Fruit fly (Drosophila melanogaster): Measurements from ENCODE around the gene CG17129.

CG17129 gene

DNA sequence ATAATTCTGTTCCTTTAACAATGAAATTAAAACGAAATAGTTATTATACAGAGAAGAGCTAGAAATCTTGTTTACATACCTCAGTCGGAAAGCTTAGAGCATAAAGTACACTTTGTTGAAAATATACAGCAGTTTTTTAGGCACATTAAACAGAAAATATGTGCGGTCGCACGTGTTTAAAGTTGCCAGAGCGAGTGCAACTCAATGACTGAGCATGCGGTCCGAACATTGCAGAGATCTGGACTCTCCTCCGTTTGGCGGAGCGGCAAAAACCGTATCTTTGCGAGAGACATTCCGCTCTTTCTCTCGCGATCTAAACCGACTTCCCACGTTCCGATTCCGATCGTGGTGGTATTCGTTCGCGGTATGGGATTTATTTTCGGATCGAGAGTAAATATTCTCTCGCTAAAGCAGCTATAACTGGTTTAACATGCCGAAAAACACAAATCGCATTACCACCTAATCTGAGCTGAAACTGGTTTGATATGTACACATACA, 27.9 kb upstream of the CG17129 start, which contains the start of gene CG13895 (continued):
- TF ChIP-seq Stat92E (GFP tag; optimal IDR thresholded peaks at IDR 0.05) (peak in 1 of 3 experiments; percentile 82), mirr (GFP tag; optimal IDR thresholded peaks at IDR 0.05) (peak; percentile 28), inv (GFP tag; IDR thresholded peaks at IDR 0.05; ENCODE audit: partially characterized antibody) (no peak), pan (optimal IDR thresholded peaks at IDR 0.05) (no peak), pan (GFP tag; optimal IDR thresholded peaks at IDR 0.05 in 1 of 2, IDR thresholded peaks at IDR 0.05 in 1 of 2) (no peak), hkb (optimal IDR thresholded peaks at IDR 0.05) (no peak), hkb (GFP tag; IDR thresholded peaks at IDR 0.05) (peak; percentile 46; the same call in 1 of the 2 replicates), Bgb (GFP tag; IDR thresholded peaks at IDR 0.05; ENCODE audit: partially characterized antibody) (no peak), oc (tag; optimal IDR thresholded peaks at IDR 0.05) (peak; percentile 61), jing (GFP tag; optimal IDR thresholded peaks at IDR 0.05) (no peak), D (optimal IDR thresholded peaks at IDR 0.05) (no peak), D (GFP tag; optimal IDR thresholded peaks at IDR 0.05) (no peak), CG10979 (tag; optimal IDR thresholded peaks at IDR 0.05) (no peak), stwl (tag; optimal IDR thresholded peaks at IDR 0.05) (peak; percentile 26), abd-A (tag; optimal IDR thresholded peaks at IDR 0.05) (peak; percentile 39), wor (GFP tag; IDR thresholded peaks at IDR 0.05) (no peak), dm (GFP tag; optimal IDR thresholded peaks at IDR 0.05) (peak; percentile 68), Xrp1 (GFP tag; IDR thresholded peaks at IDR 0.05) (peak; percentile 33; the same call in 1 of the 2 replicates), CG12071 (GFP tag; optimal IDR thresholded peaks at IDR 0.05) (peak; percentile 1), CG2116 (GFP tag; optimal IDR thresholded peaks at IDR 0.05) (no peak), bigmax (GFP tag; optimal IDR thresholded peaks at IDR 0.05) (no peak), CG15073 (GFP tag; optimal IDR thresholded peaks at IDR 0.05) (no peak), bbx (GFP tag; IDR thresholded peaks at IDR 0.05; ENCODE audit: partially characterized antibody) (0 out of 2 replicates have a peak, but pooled peaks have one; percentile 19), gce (GFP tag; IDR thresholded peaks at IDR 0.05) (no peak), gcm (GFP tag; optimal IDR thresholded peaks at IDR 0.05) (peak; percentile 0), Max (GFP tag; optimal IDR thresholded peaks at IDR 0.05) (peak; percentile 27), Fer1 (GFP tag; optimal IDR thresholded peaks at IDR 0.05) (peak; percentile 52), CG14710 (tag; optimal IDR thresholded peaks at IDR 0.05) (peak; percentile 3), Oli (tag; optimal IDR thresholded peaks at IDR 0.05) (no peak), cg (GFP tag; optimal IDR thresholded peaks at IDR 0.05) (peak; percentile 4), Nf-YC (tag; optimal IDR thresholded peaks at IDR 0.05) (peak; percentile 13), mam (GFP tag; optimal IDR thresholded peaks at IDR 0.05) (no peak), Med (GFP tag) (peak; percentile 82), rib (GFP tag; IDR thresholded peaks at IDR 0.05) (peak; percentile 14; the same call in 1 of the 2 replicates), ftz-f1 (GFP tag; optimal IDR thresholded peaks at IDR 0.05) (no peak), CG7987 (GFP tag; optimal IDR thresholded peaks at IDR 0.05) (no peak), CG33213 (GFP tag; optimal IDR thresholded peaks at IDR 0.05) (peak; percentile 2), CG12769 (tag; optimal IDR thresholded peaks at IDR 0.05) (peak; percentile 28)

- no peak for TF ChIP-seq Deaf1 (tag; optimal IDR thresholded peaks at IDR 0.05)
- TF ChIP-seq CG8281 (tag; optimal IDR thresholded peaks at IDR 0.05): no peak
- no peak for TF ChIP-seq usp (GFP tag; optimal IDR thresholded peaks at IDR 0.05)
- TF ChIP-seq CG6689 (GFP tag; IDR thresholded peaks at IDR 0.05): peak; percentile 60
- peak; percentile 51; the same call in 2 of the 3 replicates for TF ChIP-seq row (GFP tag; IDR thresholded peaks at IDR 0.05)
- TF ChIP-seq inv (GFP tag; IDR thresholded peaks at IDR 0.05; ENCODE audit: partially characterized antibody): no peak
- TF ChIP-seq dimm (GFP tag; IDR thresholded peaks at IDR 0.05): no peak
- TF ChIP-seq CG6791 (GFP tag; IDR thresholded peaks at IDR 0.05; ENCODE audit: partially characterized antibody): no peak
- TF ChIP-seq CG1529 (GFP tag; optimal IDR thresholded peaks at IDR 0.05): no peak
- TF ChIP-seq vvl (GFP tag; IDR thresholded peaks at IDR 0.05): peak; percentile 64; the same call in 1 of the 2 replicates
- no peak for TF ChIP-seq MESR4 (GFP tag; optimal IDR thresholded peaks at IDR 0.05)
- TF ChIP-seq Stat92E (GFP tag; optimal IDR thresholded peaks at IDR 0.05): no peak
- peak; percentile 63 for TF ChIP-seq CG18599 (GFP tag; optimal IDR thresholded peaks at IDR 0.05)
- TF ChIP-seq CG4404 (GFP tag; IDR thresholded peaks at IDR 0.05): no peak
Observed at dm6 chr3L:704661-705543, 24.8 kb upstream of the CG17129 start.
